Worm (Caenorhabditis elegans): ENCODE measurements around the gene psr-1.

- TF ChIP-seq blmp-1 (tag; optimal IDR thresholded peaks at IDR 0.05): no peak
- no peak for TF ChIP-seq nhr-237 (tag; optimal IDR thresholded peaks at IDR 0.05)
- TF ChIP-seq lin-35 (GFP tag; optimal IDR thresholded peaks at IDR 0.05): no peak
- no peak for TF ChIP-seq sup-37 (GFP tag; optimal IDR thresholded peaks at IDR 0.05)
- no peak for TF ChIP-seq ztf-4 (tag; optimal IDR thresholded peaks at IDR 0.05)
- TF ChIP-seq nhr-12 (tag; optimal IDR thresholded peaks at IDR 0.05): no peak
- TF ChIP-seq ets-5 (GFP tag; IDR thresholded peaks at IDR 0.05): no peak
These were observed 21.3 kb downstream of the psr-1 start for ce11 chrIV:4674322-4674721.
